Worm (Caenorhabditis elegans) whole organism, L4/young adult: Measurements from ENCODE around the gene chw-1.

Experiments
- W03F9.2 ChIP-seq: fragments of 150-350 bp; optimal IDR thresholded peaks from 2 replicates; lab custom pipeline; 2014; ENCODE audit warnings: missing biosample characterization, missing genetic modification characterization
- dao-5 ChIP-seq: sonication (generic microtip); optimal IDR thresholded peaks from 2 replicates; lab custom pipeline; 2016; ENCODE audit warnings: missing genotype, missing genetic modification characterization, moderate library complexity, missing compliant biosample characterization
- him-1 ChIP-seq: sonication (generic microtip); optimal IDR thresholded peaks from 2 replicates; lab custom pipeline; 2016; ENCODE audit warnings: missing genotype, missing genetic modification reagents, missing genetic modification characterization, missing compliant biosample characterization

ce11 chrV:10423511-10423910 lies 38.6 kb upstream of the chw-1 start:
- TF ChIP-seq dao-5 (tag; lab: Kevin White, UChicago): no peak
- TF ChIP-seq him-1 (tag; lab: Kevin White, UChicago): no peak
- TF ChIP-seq W03F9.2 (tag; lab: Kevin White, UChicago): no peak
